Fruit fly (Drosophila melanogaster): ENCODE measurements around the gene Membrin.

Gene Membrin

dm6 chr3L:5365164-5365879 is 933 bp upstream of the Membrin start (continued):
- TF ChIP-seq dl (GFP tag; optimal IDR thresholded peaks at IDR 0.05; ENCODE audit: insufficient read depth in 1 of 2, partially characterized antibody in 2 of 2): no peak
- no peak for TF ChIP-seq Mio (GFP tag; optimal IDR thresholded peaks at IDR 0.05)
- TF ChIP-seq OdsH (GFP tag; optimal IDR thresholded peaks at IDR 0.05): peak; percentile 71
- TF ChIP-seq pan (optimal IDR thresholded peaks at IDR 0.05): no peak
- no peak for TF ChIP-seq tai (GFP tag; optimal IDR thresholded peaks at IDR 0.05)

- TF ChIP-seq sage (GFP tag; optimal IDR thresholded peaks at IDR 0.05): peak; percentile 58
- TF ChIP-seq Myc (optimal IDR thresholded peaks at IDR 0.05): peak; percentile 48
- no peak for TF ChIP-seq Abd-B (GFP tag; optimal IDR thresholded peaks at IDR 0.05)
- TF ChIP-seq brk (GFP tag; optimal IDR thresholded peaks at IDR 0.05): peak; percentile 59
- no peak for TF ChIP-seq rgr (GFP tag; optimal IDR thresholded peaks at IDR 0.05)
These were observed 1.7 kb downstream of the Membrin start, which contains the start of gene Pfdn4 for dm6 chr3L:5367744-5368507. Gene Pfdn4 (minus strand): TSS chr3L:5368008.

dm6 chr3L:5372052-5372451 is 5.8 kb downstream of the Membrin start:
- TF ChIP-seq Myc (optimal IDR thresholded peaks at IDR 0.05): no peak
- TF ChIP-seq CG32264 (GFP tag; optimal IDR thresholded peaks at IDR 0.05): no peak
- no peak for TF ChIP-seq Hr83 (GFP tag; optimal IDR thresholded peaks at IDR 0.05; ENCODE audit: poor library complexity, severe bottlenecking)
- no peak for TF ChIP-seq woc (GFP tag; optimal IDR thresholded peaks at IDR 0.05)
- no peak for TF ChIP-seq fru (GFP tag; optimal IDR thresholded peaks at IDR 0.05)
- no peak for TF ChIP-seq HLH106 (tag; optimal IDR thresholded peaks at IDR 0.05)
- no peak for TF ChIP-seq sage (GFP tag; optimal IDR thresholded peaks at IDR 0.05)

dm6 chr3L:5382721-5383120 is 16.5 kb downstream of the Membrin start, which contains the start of gene Ir64a:
Gene Ir64a (minus strand): TSS chr3L:5382821.
- TF ChIP-seq dsf (GFP tag; optimal IDR thresholded peaks at IDR 0.05; ENCODE audit: borderline replicate concordance): no peak
- no peak for TF ChIP-seq Rel (GFP tag; optimal IDR thresholded peaks at IDR 0.05)
- no peak for TF ChIP-seq Rel (tag; optimal IDR thresholded peaks at IDR 0.05)
- no peak for TF ChIP-seq br (GFP tag; optimal IDR thresholded peaks at IDR 0.05)
- TF ChIP-seq h (GFP tag; optimal IDR thresholded peaks at IDR 0.05): no peak
- TF ChIP-seq rgr (GFP tag; optimal IDR thresholded peaks at IDR 0.05): no peak
- no peak for TF ChIP-seq brk (GFP tag; optimal IDR thresholded peaks at IDR 0.05)
- TF ChIP-seq pan (optimal IDR thresholded peaks at IDR 0.05): no peak
- no peak for TF ChIP-seq Vsx2 (GFP tag; optimal IDR thresholded peaks at IDR 0.05; ENCODE audit: partially characterized antibody)

- TF ChIP-seq OdsH (GFP tag; optimal IDR thresholded peaks at IDR 0.05): no peak
- TF ChIP-seq Abd-B (GFP tag; optimal IDR thresholded peaks at IDR 0.05): no peak
- TF ChIP-seq ey (GFP tag; optimal IDR thresholded peaks at IDR 0.05): no peak
- TF ChIP-seq Rel (GFP tag; optimal IDR thresholded peaks at IDR 0.05): no peak
- TF ChIP-seq Rel (tag; optimal IDR thresholded peaks at IDR 0.05): no peak
- TF ChIP-seq Mio (GFP tag; optimal IDR thresholded peaks at IDR 0.05): no peak
- no peak for TF ChIP-seq Hnf4 (GFP tag; optimal IDR thresholded peaks at IDR 0.05)
- TF ChIP-seq h (GFP tag; optimal IDR thresholded peaks at IDR 0.05): no peak
- no peak for TF ChIP-seq woc (GFP tag; optimal IDR thresholded peaks at IDR 0.05)
- TF ChIP-seq HLH106 (tag; optimal IDR thresholded peaks at IDR 0.05): no peak
- no peak for TF ChIP-seq foxo (GFP tag; optimal IDR thresholded peaks at IDR 0.05)
- TF ChIP-seq N (GFP tag; optimal IDR thresholded peaks at IDR 0.05): no peak
- no peak for TF ChIP-seq Vsx2 (GFP tag; optimal IDR thresholded peaks at IDR 0.05; ENCODE audit: partially characterized antibody)
- no peak for TF ChIP-seq fru (GFP tag; optimal IDR thresholded peaks at IDR 0.05)
- TF ChIP-seq Myc (optimal IDR thresholded peaks at IDR 0.05): no peak
- TF ChIP-seq Hr78 (GFP tag; optimal IDR thresholded peaks at IDR 0.05): no peak
- TF ChIP-seq CG32264 (GFP tag; optimal IDR thresholded peaks at IDR 0.05): no peak
- no peak for TF ChIP-seq psq (GFP tag; optimal IDR thresholded peaks at IDR 0.05)
- TF ChIP-seq CG9705 (GFP tag; optimal IDR thresholded peaks at IDR 0.05): no peak
- no peak for TF ChIP-seq Jra (GFP tag; optimal IDR thresholded peaks at IDR 0.05)
- no peak for TF ChIP-seq Dfd (GFP tag; optimal IDR thresholded peaks at IDR 0.05)
These were observed 19.5 kb downstream of the Membrin start for dm6 chr3L:5385762-5386161.

Measured in whole organism, wandering third instar larva.